Worm (Caenorhabditis elegans) whole organism, L1 larva: ENCODE data around the gene txt-5.

ENCODE experiments used
- alr-1 ChIP-seq: fragments of 200-800 bp; sonication (Bioruptor generic); optimal IDR thresholded peaks from 2 replicates; lab custom pipeline; 2018; ENCODE audit warnings: borderline replicate concordance, mild to moderate bottlenecking, missing genetic modification characterization, missing compliant biosample characterization
- egl-27 ChIP-seq, 2 experiments: fragments of 150-350 bp in 1 of 2; sonication (generic microtip); optimal IDR thresholded peaks; 3 replicates each; lab custom pipeline; 2017 to 2018; ENCODE audit warnings: missing biosample characterization in 2 of 2, missing genetic modification characterization in 2 of 2, missing genetic modification reagents in 2 of 2
- lin-35 ChIP-seq, 2 experiments: fragments of 150-350 bp; optimal IDR thresholded peaks; 2 replicates each; lab custom pipeline; 2014; ENCODE audit warnings: missing biosample characterization in 2 of 2, missing genetic modification characterization in 2 of 2, missing genetic modification reagents in 2 of 2
- nhr-12 ChIP-seq: sonication (generic microtip); optimal IDR thresholded peaks from 2 replicates; lab custom pipeline; 2017; ENCODE audit warnings: missing biosample characterization, missing genetic modification characterization
- nhr-84 ChIP-seq: sonication (generic microtip); optimal IDR thresholded peaks from 2 replicates; lab custom pipeline; 2017; ENCODE audit warnings: missing biosample characterization, missing genetic modification characterization
- snu-23 ChIP-seq: sonication (generic microtip); optimal IDR thresholded peaks from 2 replicates; lab custom pipeline; 2016; ENCODE audit warnings: missing genetic modification characterization, missing compliant biosample characterization

- TF ChIP-seq nhr-12 (no peak), lin-35 (GFP tag; optimal IDR thresholded peaks at IDR 0.05; lab: Kevin White, UChicago) (no peak), egl-27 (tag; optimal IDR thresholded peaks at IDR 0.05; lab: Kevin White, UChicago) (no peak), nhr-84 (tag; lab: Kevin White, UChicago) (no peak), snu-23 (GFP tag; lab: Kevin White, UChicago) (no peak), alr-1 (tag; lab: Kevin White, UChicago) (no peak)
Observed at ce11 chrV:7861792-7862191, 24.9 kb upstream of the txt-5 start, which contains the start of gene C37C3.17.
